Fruit fly (Drosophila melanogaster): ENCODE results near the gene CG31954.
A peak's percentile ranks its signal among the peaks of the same experiment; 100 is the strongest.

Gene CG31954

dm6 chr2L:3506806-3507205 lies 3.1 kb downstream of the CG31954 start:
- TF ChIP-seq run (tag; optimal IDR thresholded peaks at IDR 0.05) (no peak), CG11560 (tag; IDR thresholded peaks at IDR 0.05) (no peak), CrebB (tag; optimal IDR thresholded peaks at IDR 0.05) (no peak), CG30020 (tag; optimal IDR thresholded peaks at IDR 0.05) (no peak), gem (tag; optimal IDR thresholded peaks at IDR 0.05) (peak; percentile 44), CG6689 (GFP tag; IDR thresholded peaks at IDR 0.05) (0 out of 2 replicates have a peak, but pooled peaks have one; percentile 25), Rfx (GFP tag; IDR thresholded peaks at IDR 0.05) (no peak), phol (tag; optimal IDR thresholded peaks at IDR 0.05) (peak; percentile 26), tio (GFP tag; optimal IDR thresholded peaks at IDR 0.05) (peak; percentile 14), Drgx (GFP tag; IDR thresholded peaks at IDR 0.05) (peak; percentile 37), Sox100B (GFP tag; optimal IDR thresholded peaks at IDR 0.05) (peak; percentile 12), Sox102F (GFP tag; optimal IDR thresholded peaks at IDR 0.05) (peak; percentile 37), Hr51 (GFP tag; optimal IDR thresholded peaks at IDR 0.05) (peak in 1 of 2 experiments; percentile 9), CG11504 (tag; optimal IDR thresholded peaks at IDR 0.05) (peak; percentile 35), Blimp-1 (GFP tag; optimal IDR thresholded peaks at IDR 0.05) (no peak), CG34422 (GFP tag; IDR thresholded peaks at IDR 0.05) (no peak), Sry-δ (GFP tag; optimal IDR thresholded peaks at IDR 0.05) (no peak), dmrt99B (tag; optimal IDR thresholded peaks at IDR 0.05) (peak; percentile 24), Oli (tag; optimal IDR thresholded peaks at IDR 0.05) (peak; percentile 25), lbe (GFP tag; optimal IDR thresholded peaks at IDR 0.05) (no peak), sisA (GFP tag; IDR thresholded peaks at IDR 0.05) (0 out of 2 replicates have a peak, but pooled peaks have one; percentile 16), ac (GFP tag; optimal IDR thresholded peaks at IDR 0.05) (no peak), az2 (GFP tag; optimal IDR thresholded peaks at IDR 0.05) (peak; percentile 12), HHEX (GFP tag; optimal IDR thresholded peaks at IDR 0.05) (no peak), CG6683 (GFP tag; optimal IDR thresholded peaks at IDR 0.05) (no peak), peb (GFP tag; IDR thresholded peaks at IDR 0.05) (no peak), Asciz (GFP tag; optimal IDR thresholded peaks at IDR 0.05) (peak; percentile 43), Ptx1 (GFP tag; IDR thresholded peaks at IDR 0.05) (0 out of 2 replicates have a peak, but pooled peaks have one; percentile 20), Ets65A (GFP tag) (peak; percentile 16), Ssrp (tag; optimal IDR thresholded peaks at IDR 0.05) (peak; percentile 10)

- TF ChIP-seq hkb (optimal IDR thresholded peaks at IDR 0.05) (no peak), hkb (GFP tag; IDR thresholded peaks at IDR 0.05) (no peak), Hr78 (GFP tag; optimal IDR thresholded peaks at IDR 0.05) (peak in 1 of 2 experiments; percentile 91)
Measured at dm6 chr2L:3506322-3506721, 3.6 kb downstream of the CG31954 start.

- TF ChIP-seq CG1647 (GFP tag; optimal IDR thresholded peaks at IDR 0.05) (no peak), Hey (tag; optimal IDR thresholded peaks at IDR 0.05) (peak; percentile 96), HmgZ (tag; optimal IDR thresholded peaks at IDR 0.05) (no peak), Ets65A (GFP tag) (peak; percentile 17), crol (GFP tag; IDR thresholded peaks at IDR 0.05) (peak; percentile 70), zfh1 (GFP tag; IDR thresholded peaks at IDR 0.05) (no peak), sisA (GFP tag; IDR thresholded peaks at IDR 0.05) (no peak), CG8944 (GFP tag; optimal IDR thresholded peaks at IDR 0.05) (no peak), Fer3 (tag; optimal IDR thresholded peaks at IDR 0.05) (no peak), CG10654 (GFP tag; optimal IDR thresholded peaks at IDR 0.05) (no peak), CG31224 (GFP tag; IDR thresholded peaks at IDR 0.05) (no peak), repo (GFP tag; optimal IDR thresholded peaks at IDR 0.05) (no peak), CG8359 (GFP tag; optimal IDR thresholded peaks at IDR 0.05; ENCODE audit: borderline replicate concordance) (no peak), mirr (GFP tag; optimal IDR thresholded peaks at IDR 0.05) (peak; percentile 0), CG8924 (tag; optimal IDR thresholded peaks at IDR 0.05) (no peak), gsb-n (tag; optimal IDR thresholded peaks at IDR 0.05) (peak; percentile 6), CG17912 (GFP tag; optimal IDR thresholded peaks at IDR 0.05) (no peak), CG17186 (GFP tag; optimal IDR thresholded peaks at IDR 0.05) (no peak), mld (GFP tag; IDR thresholded peaks at IDR 0.05; ENCODE audit: partially characterized antibody) (no peak)
Measured at dm6 chr2L:3504851-3505250, 5.1 kb downstream of the CG31954 start.
